Worm (Caenorhabditis elegans): ENCODE measurements around the gene sox-3.

Gene sox-3

ce11 chrX:14706698-14707285 lies 14.0 kb upstream of the sox-3 start, which contains the start of gene tmem-184:
Gene tmem-184 (minus strand): TSS chrX:14706861.
- TF ChIP-seq ets-7 (tag; optimal IDR thresholded peaks at IDR 0.05) = no peak
- TF ChIP-seq hmbx-1 (tag; optimal IDR thresholded peaks at IDR 0.05) = no peak

DNA sequence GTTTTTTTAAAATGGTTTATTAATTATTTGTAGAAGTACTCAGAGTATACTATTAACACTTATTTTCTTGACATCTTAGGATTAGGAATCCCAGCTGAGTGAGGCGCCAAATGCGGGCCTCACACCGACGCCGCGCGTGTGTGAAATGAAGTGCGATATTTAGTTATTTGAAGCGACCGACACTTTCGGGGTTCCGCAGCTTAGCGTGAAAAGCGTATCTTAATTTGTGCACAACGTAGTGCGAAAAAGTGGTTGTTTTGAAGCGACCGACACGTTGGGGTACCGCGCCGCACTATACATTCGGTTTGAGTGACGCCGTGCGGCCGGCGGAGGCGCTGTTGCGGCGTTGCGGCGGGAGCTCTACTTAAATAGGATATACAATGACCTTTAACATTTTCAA lies 12.1 kb upstream of the sox-3 start:
- no peak for TF ChIP-seq tbx-37 (GFP tag; conservative IDR thresholded peaks at IDR 0.05)
- no peak for TF ChIP-seq hmbx-1 (tag; optimal IDR thresholded peaks at IDR 0.05)
- no peak for TF ChIP-seq ceh-13 (GFP tag; optimal IDR thresholded peaks at IDR 0.05)
- no peak for TF ChIP-seq flt-1 (GFP tag; IDR thresholded peaks at IDR 0.05)

DNA sequence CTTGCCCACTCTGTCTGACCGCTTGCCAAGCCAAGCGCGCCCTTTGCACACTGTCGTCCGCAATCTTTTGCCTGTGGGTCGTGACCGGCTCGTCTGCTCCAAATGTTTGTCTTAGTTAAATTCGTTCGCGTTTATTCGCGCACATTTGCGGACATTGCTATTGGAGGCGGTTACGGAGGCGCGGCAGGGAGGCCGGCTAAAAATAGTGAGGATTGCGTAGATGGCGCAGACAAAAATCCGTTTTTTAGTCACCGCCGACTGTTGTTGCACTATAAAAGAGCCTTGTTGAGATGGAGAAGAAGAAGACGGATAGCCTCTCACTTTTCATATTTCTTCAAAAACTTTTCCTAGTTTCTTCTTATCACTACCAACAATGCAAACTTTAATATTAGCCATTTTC lies 8.7 kb upstream of the sox-3 start, which contains the start of gene F40E10.5:
Gene F40E10.5, plus strand, starts transcription at position 301 of the 400 bp plus-strand sequence.
- peak; percentile 22 for TF ChIP-seq hmg-4 (GFP tag; optimal IDR thresholded peaks at IDR 0.05)
- no peak for TF ChIP-seq tbx-37 (GFP tag; conservative IDR thresholded peaks at IDR 0.05)

DNA sequence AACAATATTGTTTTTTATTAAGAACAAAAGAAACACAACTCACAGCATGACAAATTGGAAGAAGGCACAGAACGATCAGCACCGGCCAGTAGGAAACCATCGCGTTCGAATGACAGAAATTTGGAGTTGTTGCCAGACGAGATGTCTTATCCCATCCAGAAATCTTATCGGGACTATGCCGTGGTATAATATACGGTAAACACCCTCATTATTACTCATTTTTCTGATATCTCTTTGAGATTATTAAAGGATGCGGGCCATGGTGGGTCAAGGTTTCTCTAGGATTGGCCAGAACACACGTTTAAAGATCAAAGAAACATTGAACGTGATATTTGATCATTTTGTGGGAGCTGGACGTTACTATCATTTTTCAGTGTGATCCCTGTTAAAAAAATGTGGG lies 7.1 kb upstream of the sox-3 start, which contains the start of gene hch-1:
Gene hch-1, minus strand, starts transcription at position 112 of the 400 bp plus-strand sequence.
- TF ChIP-seq ama-1 (optimal IDR thresholded peaks at IDR 0.05) (no peak), tra-4 (tag; optimal IDR thresholded peaks at IDR 0.05) (no peak)

- TF ChIP-seq flt-1 (GFP tag; IDR thresholded peaks at IDR 0.05) (no peak), hmg-4 (GFP tag; optimal IDR thresholded peaks at IDR 0.05) (no peak), ceh-13 (GFP tag; optimal IDR thresholded peaks at IDR 0.05) (no peak), hmbx-1 (tag; optimal IDR thresholded peaks at IDR 0.05) (no peak), F13C5.2 (tag; optimal IDR thresholded peaks at IDR 0.05) (no peak), ceh-36 (tag; optimal IDR thresholded peaks at IDR 0.05) (no peak), scrt-1 (GFP tag; IDR thresholded peaks at IDR 0.05) (no peak), tbx-11 (GFP tag; IDR thresholded peaks at IDR 0.05) (no peak), hnd-1 (tag; optimal IDR thresholded peaks at IDR 0.05) (no peak), tra-4 (tag; optimal IDR thresholded peaks at IDR 0.05) (no peak), tbx-37 (GFP tag; conservative IDR thresholded peaks at IDR 0.05) (no peak), sea-1 (GFP tag; conservative IDR thresholded peaks at IDR 0.05) (no peak), ets-7 (tag; optimal IDR thresholded peaks at IDR 0.05) (no peak), B0310.2 (tag; optimal IDR thresholded peaks at IDR 0.05) (no peak), aly-1 (tag; optimal IDR thresholded peaks at IDR 0.05) (no peak), pes-1 (GFP tag; IDR thresholded peaks at IDR 0.05) (no peak), ama-1 (optimal IDR thresholded peaks at IDR 0.05) (no peak)
Measured at ce11 chrX:14695892-14696291, 3.1 kb upstream of the sox-3 start.

DNA sequence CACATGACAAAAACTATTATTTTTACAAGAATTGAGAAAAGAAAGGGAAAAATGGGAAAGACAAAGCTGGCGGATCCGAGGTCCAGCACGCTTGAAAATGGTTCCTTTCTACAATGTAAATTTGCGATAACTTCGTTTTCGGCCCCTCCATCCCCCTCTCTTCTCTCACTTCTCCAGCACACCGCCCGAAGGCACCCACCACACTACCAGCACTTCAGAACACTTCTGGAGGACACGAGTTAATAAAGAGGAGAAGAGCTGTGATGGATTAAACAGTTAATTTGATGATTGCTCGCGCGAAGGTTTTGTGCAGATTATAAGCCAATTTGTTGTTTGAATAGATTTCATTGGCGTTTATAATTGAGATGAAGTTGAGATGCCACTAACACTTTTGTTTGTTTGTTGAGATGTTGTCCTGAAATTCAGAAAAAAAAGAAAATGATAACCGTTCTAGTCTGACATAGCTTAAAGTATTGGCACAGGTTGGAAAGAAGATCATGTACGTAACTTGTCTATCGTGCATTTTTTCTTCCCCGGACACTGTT lies 1.9 kb upstream of the sox-3 start:
- TF ChIP-seq ceh-36 (tag; optimal IDR thresholded peaks at IDR 0.05) (no peak), B0310.2 (tag; optimal IDR thresholded peaks at IDR 0.05) (no peak), ceh-13 (GFP tag; optimal IDR thresholded peaks at IDR 0.05) (no peak), flt-1 (GFP tag; IDR thresholded peaks at IDR 0.05) (no peak)

DNA sequence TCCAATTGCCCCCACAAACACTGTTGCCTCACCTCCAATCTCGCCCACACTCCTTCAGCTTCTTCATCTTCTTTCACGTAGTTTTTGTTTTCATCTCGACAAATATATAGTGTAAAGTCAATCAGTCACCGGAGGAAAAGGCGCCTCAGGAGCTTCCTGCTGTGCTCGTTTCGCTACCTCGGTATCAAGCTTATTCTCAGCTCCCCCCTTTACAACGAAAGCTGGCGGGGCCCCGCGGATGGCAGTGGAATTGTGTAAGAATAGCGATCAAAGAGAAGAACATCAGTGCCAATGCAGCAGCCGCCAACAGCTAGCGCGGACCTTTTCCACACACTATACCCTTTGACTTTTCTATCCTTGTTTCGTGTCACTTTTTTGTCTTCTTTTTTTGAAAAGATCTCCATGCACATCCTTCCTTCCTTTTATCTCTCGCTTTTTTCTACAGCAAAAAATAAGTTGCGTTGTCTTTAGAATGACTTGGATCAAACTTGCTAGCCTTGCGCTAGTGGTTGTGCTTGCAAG lies 8.3 kb downstream of the sox-3 start, which contains the start of gene csq-1:
Gene csq-1, plus strand, starts transcription at position 472 of the 522 bp plus-strand sequence.
- TF ChIP-seq scrt-1 (GFP tag; IDR thresholded peaks at IDR 0.05) (no peak), aly-1 (tag; optimal IDR thresholded peaks at IDR 0.05) (no peak), ets-7 (tag; optimal IDR thresholded peaks at IDR 0.05) (no peak), tbx-11 (GFP tag; IDR thresholded peaks at IDR 0.05) (no peak), hmg-4 (GFP tag; optimal IDR thresholded peaks at IDR 0.05) (no peak), ama-1 (optimal IDR thresholded peaks at IDR 0.05) (no peak), pes-1 (GFP tag; IDR thresholded peaks at IDR 0.05) (no peak), ceh-36 (tag; optimal IDR thresholded peaks at IDR 0.05) (no peak), flt-1 (GFP tag; IDR thresholded peaks at IDR 0.05) (no peak), tra-4 (tag; optimal IDR thresholded peaks at IDR 0.05) (no peak), ceh-13 (GFP tag; optimal IDR thresholded peaks at IDR 0.05) (no peak), sea-1 (GFP tag; conservative IDR thresholded peaks at IDR 0.05) (no peak), hmbx-1 (tag; optimal IDR thresholded peaks at IDR 0.05) (no peak), F13C5.2 (tag; optimal IDR thresholded peaks at IDR 0.05) (no peak)

- TF ChIP-seq aly-1 (tag; optimal IDR thresholded peaks at IDR 0.05) (no peak), ama-1 (optimal IDR thresholded peaks at IDR 0.05) (no peak)
Measured at ce11 chrX:14680474-14680873, 12.3 kb downstream of the sox-3 start.

DNA sequence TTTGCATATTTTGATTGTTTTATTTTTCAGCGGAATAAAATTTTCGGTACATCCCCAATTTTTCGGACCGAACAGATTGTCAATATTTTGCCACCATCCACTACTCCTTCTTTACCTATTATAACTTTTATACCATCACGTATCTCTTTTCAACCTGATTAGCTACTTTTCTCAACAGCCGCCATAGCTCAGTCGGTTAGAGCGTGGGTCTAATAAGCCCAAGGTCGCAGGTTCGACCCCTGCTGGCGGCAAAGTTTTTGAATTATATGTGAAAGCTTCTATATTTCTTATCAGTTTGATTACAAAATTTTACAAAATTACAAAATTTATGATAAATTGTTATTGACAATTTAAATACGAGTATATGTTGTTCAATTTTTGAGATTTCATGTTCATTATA lies 13.8 kb downstream of the sox-3 start:
- TF ChIP-seq sea-1 (GFP tag; conservative IDR thresholded peaks at IDR 0.05) = no peak
- TF ChIP-seq B0310.2 (tag; optimal IDR thresholded peaks at IDR 0.05) = no peak
- TF ChIP-seq scrt-1 (GFP tag; IDR thresholded peaks at IDR 0.05) = no peak
- no peak for TF ChIP-seq pes-1 (GFP tag; IDR thresholded peaks at IDR 0.05)
- TF ChIP-seq ets-7 (tag; optimal IDR thresholded peaks at IDR 0.05) = no peak
- TF ChIP-seq ama-1 (optimal IDR thresholded peaks at IDR 0.05) = no peak
- TF ChIP-seq hnd-1 (tag; optimal IDR thresholded peaks at IDR 0.05) = no peak
- TF ChIP-seq F13C5.2 (tag; optimal IDR thresholded peaks at IDR 0.05) = no peak
- no peak for TF ChIP-seq flt-1 (GFP tag; IDR thresholded peaks at IDR 0.05)
- TF ChIP-seq hmbx-1 (tag; optimal IDR thresholded peaks at IDR 0.05) = no peak
- no peak for TF ChIP-seq tbx-37 (GFP tag; conservative IDR thresholded peaks at IDR 0.05)
- no peak for TF ChIP-seq hmg-4 (GFP tag; optimal IDR thresholded peaks at IDR 0.05)
- TF ChIP-seq tra-4 (tag; optimal IDR thresholded peaks at IDR 0.05) = no peak
- TF ChIP-seq tbx-11 (GFP tag; IDR thresholded peaks at IDR 0.05) = no peak
